Fruit fly (Drosophila melanogaster) S2 (cell line): Measurements from ENCODE around the gene cwo.

Experiments used
- CG8478 ChIP-seq: fragments of >200 bp; optimal IDR thresholded peaks from 2 replicates; lab custom pipeline; 2018
- CTCF ChIP-seq, 2 experiments: fragments of >200 bp; optimal IDR thresholded peaks; 2 replicates each; lab custom pipeline; 2018

dm6 chr3R:10370495-10370894 is 17.6 kb upstream of the cwo start:
- TF ChIP-seq CG8478 (lab: Kevin White, UChicago), result no peak
- TF ChIP-seq CTCF (optimal IDR thresholded peaks at IDR 0.05; lab: Kevin White, UChicago), result no peak
